Fruit fly (Drosophila melanogaster) whole organism, prepupa: ENCODE results near the gene CkIIalpha.

Experiments
- CG6163 ChIP-seq: fragments of 200-800 bp; sonication (Bioruptor generic); IDR thresholded peaks from 3 replicates; pipeline ENCODE4 v1.3.6; 2022; ENCODE audit warnings: missing biosample characterization, missing genetic modification characterization
- Ets96B ChIP-seq: fragments of 200-800 bp; optimal IDR thresholded peaks from 2 replicates; lab custom pipeline; 2019; ENCODE audit warnings: missing biosample characterization, mild to moderate bottlenecking, missing genetic modification characterization, moderate library complexity
- Lpt ChIP-seq: fragments of 200-800 bp; sonication (Bioruptor generic); optimal IDR thresholded peaks from 3 replicates; lab custom pipeline; 2016; ENCODE audit warnings: missing biosample characterization, missing genetic modification characterization
- Smox ChIP-seq: fragments of 200-800 bp; sonication (Bioruptor generic); optimal IDR thresholded peaks from 3 replicates; lab custom pipeline; 2016; ENCODE audit warnings: missing biosample characterization, missing genetic modification characterization
- net ChIP-seq: fragments of 200-800 bp; sonication (Bioruptor generic); optimal IDR thresholded peaks from 3 replicates; lab custom pipeline; 2016; ENCODE audit warnings: missing biosample characterization, missing genetic modification characterization

DNA sequence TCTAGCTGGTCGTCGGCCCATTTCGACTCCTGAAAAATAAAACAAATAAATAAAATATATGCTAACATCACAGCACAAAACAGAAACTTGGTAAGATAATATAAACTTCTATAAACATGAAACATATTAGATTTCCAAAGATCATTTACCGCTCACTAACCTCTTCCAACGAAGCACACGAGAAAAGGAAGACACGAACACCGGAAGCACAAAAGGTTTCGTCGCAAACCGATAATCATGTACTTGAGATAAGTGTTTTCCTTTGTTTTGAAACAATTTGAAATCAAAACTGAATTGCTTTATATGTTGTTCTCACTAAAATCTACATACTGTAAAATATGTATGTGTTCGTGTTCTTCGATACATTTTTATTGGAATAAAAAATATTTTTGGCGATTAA is 1.6 kb upstream of the CkIIalpha start, which contains the start of gene RpL10:
- TF ChIP-seq Smox (GFP tag; lab: Kevin White, UChicago), result peak; percentile 18
- no peak for TF ChIP-seq Lpt (GFP tag; lab: Kevin White, UChicago)
- TF ChIP-seq Ets96B, result no peak
- no peak for TF ChIP-seq CG6163 (GFP tag; lab: Robert Waterston, UW)
- TF ChIP-seq net, result peak; percentile 42
